Fruit fly (Drosophila melanogaster) whole organism, embryonic: Measurements from ENCODE around the gene synr.
A peak's percentile ranks its signal among the peaks of the same experiment; 100 is the strongest.

Experiments
- B-H1 ChIP-seq: fragments of 200-800 bp; sonication (Bioruptor generic); IDR thresholded peaks from 3 replicates; pipeline ENCODE4 v1.3.6; 2022; ENCODE audit warnings: missing biosample characterization, missing genetic modification characterization
- CG11504 ChIP-seq: fragments of 200-800 bp; sonication (Bioruptor generic); optimal IDR thresholded peaks from 3 replicates; lab custom pipeline; 2019; ENCODE audit warnings: missing biosample characterization, mild to moderate bottlenecking, missing genetic modification characterization, moderate library complexity
- CG12769 ChIP-seq: fragments of 200-800 bp; sonication (Bioruptor generic); optimal IDR thresholded peaks from 2 replicates; lab custom pipeline; 2019; ENCODE audit warnings: missing biosample characterization, mild to moderate bottlenecking, missing genetic modification characterization, moderate library complexity
- CG13894 ChIP-seq: fragments of 200-800 bp; sonication (Bioruptor generic); optimal IDR thresholded peaks from 3 replicates; lab custom pipeline; 2018; ENCODE audit warnings: missing biosample characterization, mild to moderate bottlenecking, missing genetic modification characterization, moderate library complexity
- CG15011 ChIP-seq: fragments of 200-800 bp; sonication (Bioruptor generic); optimal IDR thresholded peaks from 3 replicates; lab custom pipeline; 2018; ENCODE audit warnings: missing biosample characterization, mild to moderate bottlenecking, missing genetic modification characterization
- CG16863 ChIP-seq: fragments of 200-800 bp; sonication (Bioruptor generic); optimal IDR thresholded peaks from 3 replicates; lab custom pipeline; 2016; ENCODE audit warnings: missing biosample characterization, missing genetic modification characterization
- CG2202 ChIP-seq: fragments of 200-800 bp; sonication (Bioruptor generic); optimal IDR thresholded peaks from 2 replicates; lab custom pipeline; 2018; ENCODE audit warnings: missing biosample characterization, mild to moderate bottlenecking, missing genetic modification characterization
- CG31224 ChIP-seq: fragments of 200-800 bp; sonication (Bioruptor generic); IDR thresholded peaks from 2 replicates; pipeline ENCODE4 v1.3.6; 2022; ENCODE audit warnings: missing biosample characterization, missing genetic modification characterization
- CG42726 ChIP-seq: fragments of 200-800 bp; sonication (Bioruptor generic); IDR thresholded peaks from 2 replicates; pipeline ENCODE4 v1.3.6; 2022; ENCODE audit warnings: missing biosample characterization, missing genetic modification characterization; ENCODE audit not compliant: partially characterized antibody
- CG4730 ChIP-seq: fragments of 200-800 bp; sonication (Bioruptor generic); IDR thresholded peaks from 2 replicates; pipeline ENCODE4 v1.3.6; 2022; ENCODE audit warnings: missing biosample characterization, missing genetic modification characterization
- CG7963 ChIP-seq: fragments of 200-800 bp; sonication (Bioruptor generic); IDR thresholded peaks from 3 replicates; pipeline ENCODE4 v1.3.6; 2022; ENCODE audit warnings: missing biosample characterization, missing genetic modification characterization; ENCODE audit not compliant: partially characterized antibody
- CG7987 ChIP-seq: fragments of 200-800 bp; sonication (Bioruptor generic); optimal IDR thresholded peaks from 2 replicates; lab custom pipeline; 2018; ENCODE audit warnings: missing biosample characterization, mild to moderate bottlenecking, missing genetic modification characterization, moderate library complexity
- CG8359 ChIP-seq: fragments of 200-800 bp; sonication (Bioruptor generic); optimal IDR thresholded peaks from 2 replicates; lab custom pipeline; 2017; ENCODE audit warnings: missing biosample characterization, mild to moderate bottlenecking, missing genetic modification characterization, borderline replicate concordance
- CG8924 ChIP-seq: fragments of 200-800 bp; optimal IDR thresholded peaks from 3 replicates; lab custom pipeline; 2019; ENCODE audit warnings: missing biosample characterization, mild to moderate bottlenecking, missing genetic modification characterization, moderate library complexity
- Camta ChIP-seq: fragments of 200-800 bp; sonication (Bioruptor generic); optimal IDR thresholded peaks from 2 replicates; lab custom pipeline; 2016; ENCODE audit warnings: missing biosample characterization, missing genetic modification characterization
- Dfd ChIP-seq, 2 experiments: fragments of >200 bp; optimal IDR thresholded peaks; 2 replicates each; lab custom pipeline; 2017; ENCODE audit warnings: missing biosample characterization in 2 of 2, missing genetic modification characterization in 2 of 2
- Doc3 ChIP-seq: fragments of 200-800 bp; sonication (Bioruptor generic); IDR thresholded peaks from 3 replicates; pipeline ENCODE4 v1.3.6; 2022; ENCODE audit warnings: missing biosample characterization, missing genetic modification characterization; ENCODE audit not compliant: partially characterized antibody
- Dp ChIP-seq: fragments of 200-800 bp; sonication (Bioruptor generic); optimal IDR thresholded peaks from 2 replicates; lab custom pipeline; 2018; ENCODE audit warnings: missing biosample characterization, mild to moderate bottlenecking, missing genetic modification characterization, moderate library complexity
- Fer2 ChIP-seq: fragments of 200-800 bp; sonication (Bioruptor generic); optimal IDR thresholded peaks from 2 replicates; lab custom pipeline; 2018; ENCODE audit warnings: missing biosample characterization, mild to moderate bottlenecking, missing genetic modification characterization, moderate library complexity
- Gug ChIP-seq: fragments of 200-800 bp; sonication (Bioruptor generic); IDR thresholded peaks from 4 replicates; pipeline ENCODE4 v1.3.6; 2022; ENCODE audit warnings: missing biosample characterization, missing genetic modification characterization
- H2.0 ChIP-seq: fragments of 200-800 bp; sonication (Bioruptor generic); IDR thresholded peaks from 2 replicates; pipeline ENCODE4 v1.3.6; 2022; ENCODE audit warnings: missing biosample characterization, missing genetic modification characterization
- HLH4C ChIP-seq: fragments of 200-800 bp; sonication (Bioruptor generic); IDR thresholded peaks from 3 replicates; pipeline ENCODE4 v1.3.6; 2022; ENCODE audit warnings: missing biosample characterization, missing genetic modification characterization; ENCODE audit not compliant: partially characterized antibody
- Hand ChIP-seq: fragments of 200-800 bp; sonication (Bioruptor generic); optimal IDR thresholded peaks from 2 replicates; lab custom pipeline; 2017; ENCODE audit warnings: mild to moderate bottlenecking, missing biosample characterization, missing genetic modification reagents, missing genetic modification characterization
- Hmr ChIP-seq: fragments of 200-800 bp; sonication (Bioruptor generic); optimal IDR thresholded peaks from 3 replicates; lab custom pipeline; 2017; ENCODE audit warnings: mild to moderate bottlenecking, missing biosample characterization, missing genetic modification reagents, missing genetic modification characterization
- Lpt ChIP-seq: fragments of >200 bp; optimal IDR thresholded peaks from 2 replicates; lab custom pipeline; 2018; ENCODE audit warnings: missing biosample characterization, missing genetic modification characterization
- Mad ChIP-seq: fragments of 200-800 bp; sonication (Bioruptor generic); optimal IDR thresholded peaks from 2 replicates; lab custom pipeline; 2016; ENCODE audit warnings: missing biosample characterization, missing genetic modification characterization
- NC2α ChIP-seq: fragments of 200-800 bp; sonication (Bioruptor generic); optimal IDR thresholded peaks from 2 replicates; lab custom pipeline; 2016; ENCODE audit warnings: missing biosample characterization, missing genetic modification characterization
- NC2β ChIP-seq: fragments of 200-800 bp; sonication (Bioruptor generic); optimal IDR thresholded peaks from 2 replicates; lab custom pipeline; 2016; ENCODE audit warnings: missing biosample characterization, missing genetic modification characterization
- Nf-YC ChIP-seq: fragments of 200-800 bp; optimal IDR thresholded peaks from 3 replicates; lab custom pipeline; 2019; ENCODE audit warnings: missing biosample characterization, mild to moderate bottlenecking, missing genetic modification characterization, moderate library complexity
- Side ChIP-seq: fragments of 200-800 bp; sonication (Bioruptor generic); optimal IDR thresholded peaks from 2 replicates; lab custom pipeline; 2016; ENCODE audit warnings: missing biosample characterization, missing genetic modification characterization
- Sry-β ChIP-seq: fragments of 200-800 bp; sonication (Bioruptor generic); optimal IDR thresholded peaks from 2 replicates; lab custom pipeline; 2018; ENCODE audit warnings: missing biosample characterization, mild to moderate bottlenecking, missing genetic modification characterization, moderate library complexity
- Sry-δ ChIP-seq: fragments of 200-800 bp; sonication (Bioruptor generic); optimal IDR thresholded peaks from 2 replicates; lab custom pipeline; 2016; ENCODE audit warnings: missing biosample characterization, missing genetic modification characterization
- Trl ChIP-seq, 3 experiments: fragments of >200 bp in 2 of 3; fragments of 200-800 bp in 1 of 3; sonication (Bioruptor generic) in 1 of 3; optimal IDR thresholded peaks; 2 replicates in 1 of 3; 3 replicates in 2 of 3; lab custom pipeline; 2016 to 2017; ENCODE audit warnings: missing biosample characterization in 1 of 3, missing genetic modification characterization in 1 of 3
- az2 ChIP-seq: fragments of 200-800 bp; sonication (Bioruptor generic); optimal IDR thresholded peaks from 3 replicates; lab custom pipeline; 2016; ENCODE audit warnings: missing biosample characterization, missing genetic modification characterization
- chm ChIP-seq: fragments of 200-800 bp; sonication (Bioruptor generic); IDR thresholded peaks from 2 replicates; pipeline ENCODE4 v1.3.6; 2022; ENCODE audit warnings: missing biosample characterization, missing genetic modification characterization
- danr ChIP-seq: fragments of 200-800 bp; sonication (Bioruptor generic); IDR thresholded peaks from 2 replicates; pipeline ENCODE4 v1.3.6; 2022; ENCODE audit warnings: missing biosample characterization, missing genetic modification characterization
- dysf ChIP-seq: fragments of 200-800 bp; sonication (Bioruptor generic); IDR thresholded peaks from 3 replicates; pipeline ENCODE4 v1.3.6; 2022; ENCODE audit warnings: missing biosample characterization, missing genetic modification characterization
- ewg ChIP-seq: fragments of 200-800 bp; sonication (Bioruptor generic); optimal IDR thresholded peaks from 3 replicates; lab custom pipeline; 2017; ENCODE audit warnings: mild to moderate bottlenecking, missing biosample characterization, missing genetic modification reagents, missing genetic modification characterization
- fd96Cb ChIP-seq: fragments of 200-800 bp; sonication (Bioruptor generic); optimal IDR thresholded peaks from 2 replicates; lab custom pipeline; 2018; ENCODE audit warnings: missing biosample characterization, mild to moderate bottlenecking, missing genetic modification characterization, moderate library complexity
- gfzf ChIP-seq: fragments of 200-800 bp; sonication (Bioruptor generic); optimal IDR thresholded peaks from 2 replicates; lab custom pipeline; 2016; ENCODE audit warnings: missing biosample characterization, mild to moderate bottlenecking, missing genetic modification characterization, moderate library complexity
- gsb ChIP-seq: fragments of 200-800 bp; sonication (Bioruptor generic); IDR thresholded peaks from 2 replicates; pipeline ENCODE4 v1.3.6; 2022; ENCODE audit warnings: missing biosample characterization, missing genetic modification characterization
- h ChIP-seq: fragments of >200 bp; optimal IDR thresholded peaks from 2 replicates; lab custom pipeline; 2017
- inv ChIP-seq: fragments of 200-800 bp; sonication (Bioruptor generic); IDR thresholded peaks from 2 replicates; pipeline ENCODE4 v1.3.6; 2022; ENCODE audit warnings: missing biosample characterization, missing genetic modification characterization; ENCODE audit not compliant: partially characterized antibody
- kni ChIP-seq: fragments of 200-800 bp; sonication (Bioruptor generic); optimal IDR thresholded peaks from 3 replicates; lab custom pipeline; 2017; ENCODE audit warnings: mild to moderate bottlenecking, missing biosample characterization, missing genetic modification reagents, missing genetic modification characterization
- pfk ChIP-seq: fragments of 200-800 bp; sonication (Bioruptor generic); optimal IDR thresholded peaks from 2 replicates; lab custom pipeline; 2018; ENCODE audit warnings: missing biosample characterization, mild to moderate bottlenecking, missing genetic modification characterization, moderate library complexity
- row ChIP-seq: fragments of 200-800 bp; sonication (Bioruptor generic); IDR thresholded peaks from 3 replicates; pipeline ENCODE4 v1.3.6; 2022; ENCODE audit warnings: missing biosample characterization, missing genetic modification characterization
- sc ChIP-seq, 3 experiments: fragments of >200 bp in 2 of 3; fragments of 200-800 bp in 1 of 3; sonication (Bioruptor generic) in 1 of 3; optimal IDR thresholded peaks; 2 replicates in 2 of 3; 3 replicates in 1 of 3; lab custom pipeline; 2017; ENCODE audit warnings: mild to moderate bottlenecking in 1 of 3, missing biosample characterization in 1 of 3, missing genetic modification characterization in 1 of 3, missing genetic modification reagents in 1 of 3
- unpg ChIP-seq: fragments of 200-800 bp; sonication (Bioruptor generic); optimal IDR thresholded peaks from 3 replicates; lab custom pipeline; 2018; ENCODE audit warnings: missing biosample characterization, mild to moderate bottlenecking, missing genetic modification characterization, moderate library complexity

The synr gene

dm6 chr2L:4981278-4981966 is 38.9 kb downstream of the synr start, which contains the start of the genes CG8892 and CG34126 (continued):
- TF ChIP-seq CG11504 (tag; lab: Kevin White, UChicago) (peak; percentile 95), fd96Cb (tag; lab: Kevin White, UChicago) (peak; percentile 97), NC2β (GFP tag; lab: Kevin White, UChicago) (peak; percentile 95), CG15011 (GFP tag; lab: Kevin White, UChicago) (peak; percentile 95), Dp (GFP tag; lab: Kevin White, UChicago) (peak; percentile 42), CG7987 (peak; percentile 92), pfk (GFP tag; lab: Kevin White, UChicago) (peak; percentile 54), CG13894 (tag; lab: Kevin White, UChicago) (peak; percentile 94), danr (GFP tag; lab: Robert Waterston, UW) (peak; percentile 94), B-H1 (GFP tag; lab: Robert Waterston, UW) (peak; percentile 94), HLH4C (GFP tag; lab: Robert Waterston, UW) (0 out of 3 replicates have a peak, but pooled peaks have one; percentile 28), gsb (peak; percentile 91), NC2α (GFP tag; lab: Kevin White, UChicago) (peak; percentile 80), CG12769 (no peak), ewg (GFP tag; lab: Kevin White, UChicago) (peak; percentile 95), row (peak; percentile 98), CG7963 (no peak), CG4730 (GFP tag; lab: Robert Waterston, UW) (peak; percentile 95), dysf (GFP tag; lab: Robert Waterston, UW) (peak; percentile 98), Mad (GFP tag; lab: Kevin White, UChicago) (peak; percentile 97), Doc3 (GFP tag; lab: Robert Waterston, UW) (no peak), CG31224 (GFP tag; lab: Robert Waterston, UW) (peak; percentile 92), Dfd (GFP tag; optimal IDR thresholded peaks at IDR 0.05; lab: Kevin White, UChicago) (peak in 1 of 2 experiments; percentile 92), Side (peak; percentile 93), Fer2 (peak; percentile 97), inv (GFP tag; lab: Robert Waterston, UW) (no peak), Nf-YC (tag; lab: Kevin White, UChicago) (peak; percentile 92), gfzf (GFP tag; lab: Kevin White, UChicago) (peak; percentile 28), H2.0 (GFP tag; lab: Robert Waterston, UW) (peak; percentile 92), h (lab: Kevin White, UChicago) (no peak), unpg (GFP tag; lab: Kevin White, UChicago) (peak; percentile 94), CG16863 (GFP tag; lab: Kevin White, UChicago) (peak; percentile 95), Hand (GFP tag; lab: Kevin White, UChicago) (peak; percentile 82), chm (GFP tag; lab: Robert Waterston, UW) (peak; percentile 92), kni (peak; percentile 98), Hmr (peak; percentile 98), Gug (GFP tag; lab: Robert Waterston, UW) (peak; percentile 99), sc (optimal IDR thresholded peaks at IDR 0.05; lab: Kevin White, UChicago) (no peak), sc (GFP tag; optimal IDR thresholded peaks at IDR 0.05; lab: Kevin White, UChicago) (peak; percentile 96), CG42726 (GFP tag; lab: Robert Waterston, UW) (peak; percentile 73), Sry-δ (GFP tag; lab: Kevin White, UChicago) (peak; percentile 73), Trl (optimal IDR thresholded peaks at IDR 0.05; lab: Kevin White, UChicago) (peak in 1 of 2 experiments; percentile 5), Trl (GFP tag; optimal IDR thresholded peaks at IDR 0.05; lab: Kevin White, UChicago) (peak; percentile 98), CG8924 (tag; lab: Kevin White, UChicago) (peak; percentile 97), Lpt (no peak), CG8359 (GFP tag; lab: Kevin White, UChicago) (peak; percentile 87), CG2202 (tag; lab: Kevin White, UChicago) (peak; percentile 91), Camta (peak; percentile 97), Sry-β (GFP tag; lab: Kevin White, UChicago) (peak; percentile 81), az2 (GFP tag; lab: Kevin White, UChicago) (peak; percentile 98)
